Worm (Caenorhabditis elegans): ENCODE data around the gene srv-12.

srv-12 gene

ce11 chrIV:10007758-10008157, 45.7 kb downstream of the srv-12 start (continued):
- TF ChIP-seq fos-1 (tag; optimal IDR thresholded peaks at IDR 0.05), result peak; percentile 46
- TF ChIP-seq nhr-10 (tag; optimal IDR thresholded peaks at IDR 0.05), result no peak
- TF ChIP-seq lin-39 (tag; optimal IDR thresholded peaks at IDR 0.05), result no peak
- no peak for TF ChIP-seq skn-1 (tag; optimal IDR thresholded peaks at IDR 0.05)
- TF ChIP-seq nhr-21 (tag; optimal IDR thresholded peaks at IDR 0.05), result peak; percentile 64
- no peak for TF ChIP-seq lin-11 (tag; optimal IDR thresholded peaks at IDR 0.05)
- no peak for TF ChIP-seq nhr-6 (tag; optimal IDR thresholded peaks at IDR 0.05)
- TF ChIP-seq egl-27 (tag; optimal IDR thresholded peaks at IDR 0.05), result no peak
- peak; percentile 60 for TF ChIP-seq nhr-25 (tag; optimal IDR thresholded peaks at IDR 0.05)
- no peak for TF ChIP-seq nhr-11 (tag; optimal IDR thresholded peaks at IDR 0.05)
- TF ChIP-seq dmd-4 (tag; optimal IDR thresholded peaks at IDR 0.05), result no peak
- no peak for TF ChIP-seq mbf-1 (tag; optimal IDR thresholded peaks at IDR 0.05)
- TF ChIP-seq ztf-11 (tag; optimal IDR thresholded peaks at IDR 0.05), result no peak

DNA sequence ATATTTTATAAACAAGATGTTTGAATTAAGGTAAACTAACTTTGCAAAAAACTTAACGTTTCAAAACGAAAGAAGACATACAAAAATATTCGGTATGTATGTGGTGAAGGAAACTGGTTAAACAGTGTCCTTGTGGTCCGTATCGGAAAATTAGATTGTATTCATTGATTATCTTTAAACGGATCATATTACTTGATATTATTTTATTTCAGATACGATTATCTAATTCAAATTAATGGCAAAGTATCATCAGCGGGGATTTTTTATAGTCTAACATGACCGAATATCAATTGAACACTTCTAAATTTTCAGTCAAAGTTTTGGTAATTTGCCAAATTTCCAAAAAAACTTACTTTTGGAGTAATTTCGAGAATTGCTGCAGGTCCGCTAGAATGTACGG, 46.7 kb downstream of the srv-12 start, which contains the start of gene C47E12.13:
C47E12.13 (minus strand) TSS at position 101 of the 400 bp plus-strand sequence.
- TF ChIP-seq sma-3 (GFP tag; optimal IDR thresholded peaks at IDR 0.05) (no peak), lsy-2 (tag; optimal IDR thresholded peaks at IDR 0.05) (no peak), egl-27 (tag; optimal IDR thresholded peaks at IDR 0.05) (no peak), ZK546.5 (tag; optimal IDR thresholded peaks at IDR 0.05) (no peak), nhr-77 (tag; optimal IDR thresholded peaks at IDR 0.05) (no peak), ztf-4 (tag; optimal IDR thresholded peaks at IDR 0.05) (no peak), gmeb-1 (tag; optimal IDR thresholded peaks at IDR 0.05) (no peak), dmd-4 (tag; optimal IDR thresholded peaks at IDR 0.05) (no peak), zag-1 (tag; optimal IDR thresholded peaks at IDR 0.05) (no peak), nhr-10 (tag; optimal IDR thresholded peaks at IDR 0.05) (no peak), nhr-12 (tag; optimal IDR thresholded peaks at IDR 0.05) (no peak)

ce11 chrIV:10003372-10003771, 50.1 kb downstream of the srv-12 start, which contains the start of the genes C47E12.2 and sars-1:
Gene C47E12.2, minus strand, starts transcription at chrIV:10003502.
Gene sars-1, plus strand, starts transcription at chrIV:10003726.
- peak; percentile 58 to 92 for TF ChIP-seq lsy-2 (tag; optimal IDR thresholded peaks at IDR 0.05)
- TF ChIP-seq unc-62 (GFP tag; optimal IDR thresholded peaks at IDR 0.05), result no peak
- peak; percentile 32 for TF ChIP-seq crh-2 (tag; optimal IDR thresholded peaks at IDR 0.05)
- TF ChIP-seq peb-1 (tag; optimal IDR thresholded peaks at IDR 0.05), result no peak
- TF ChIP-seq mbf-1 (tag; optimal IDR thresholded peaks at IDR 0.05), result no peak
- TF ChIP-seq nhr-129 (tag; optimal IDR thresholded peaks at IDR 0.05), result peak; percentile 88
- no peak for TF ChIP-seq nhr-12 (tag; optimal IDR thresholded peaks at IDR 0.05)
- no peak for TF ChIP-seq Y55F3AM.14 (GFP tag; optimal IDR thresholded peaks at IDR 0.05)
- no peak for TF ChIP-seq alr-1 (tag; optimal IDR thresholded peaks at IDR 0.05)
- TF ChIP-seq nhr-10 (tag; optimal IDR thresholded peaks at IDR 0.05), result no peak
- peak; percentile 18 for TF ChIP-seq C34F6.9 (tag; optimal IDR thresholded peaks at IDR 0.05)
- no peak for TF ChIP-seq skn-1 (tag; optimal IDR thresholded peaks at IDR 0.05)
- no peak for TF ChIP-seq sma-9 (GFP tag; optimal IDR thresholded peaks at IDR 0.05)
- no peak for TF ChIP-seq sma-9 (tag; optimal IDR thresholded peaks at IDR 0.05)

DNA sequence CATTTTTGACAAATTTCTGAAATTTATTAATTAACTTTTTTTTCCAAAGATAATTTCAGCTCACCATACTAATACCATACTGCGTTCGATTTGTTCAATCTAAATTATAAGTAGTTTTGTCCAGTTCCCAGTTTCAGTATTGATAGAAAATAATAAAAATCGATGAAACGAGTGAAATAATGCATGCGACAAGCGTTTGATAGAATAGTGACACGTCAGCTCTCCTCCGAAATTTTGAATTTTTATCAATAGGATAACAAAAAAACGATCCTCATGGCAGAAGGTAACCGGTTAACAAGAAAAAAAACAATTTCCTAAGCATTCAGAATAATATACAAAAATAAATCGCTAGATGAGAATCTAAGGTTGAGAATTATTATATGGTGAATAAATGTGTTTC, 51.7 kb downstream of the srv-12 start, which contains the start of gene C47E12.3:
C47E12.3 (minus strand) TSS at position 101 of the 400 bp plus-strand sequence.
- no peak for TF ChIP-seq ZK546.5 (tag; optimal IDR thresholded peaks at IDR 0.05)

Data from whole organism, L2 larva.